Fruit fly (Drosophila melanogaster) whole organism, embryonic: Measurements from ENCODE around the gene Arpc5.

Experiments used
- Abd-B ChIP-seq: fragments of 200-800 bp; sonication (Bioruptor generic); optimal IDR thresholded peaks from 2 replicates; lab custom pipeline; 2018; ENCODE audit warnings: missing biosample characterization, mild to moderate bottlenecking, missing genetic modification characterization, moderate library complexity
- Antp ChIP-seq: fragments of 200-800 bp; sonication (Bioruptor generic); optimal IDR thresholded peaks from 3 replicates; lab custom pipeline; 2016; ENCODE audit warnings: missing biosample characterization, missing genetic modification characterization
- Asciz ChIP-seq: fragments of 200-800 bp; sonication (Bioruptor generic); optimal IDR thresholded peaks from 2 replicates; lab custom pipeline; 2017; ENCODE audit warnings: missing biosample characterization, mild to moderate bottlenecking, missing genetic modification characterization, missing genetic modification reagents
- Awh ChIP-seq: fragments of 200-800 bp; sonication (Bioruptor generic); IDR thresholded peaks from 2 replicates; pipeline ENCODE4, ENCODE4 v1.3.6; 2022; ENCODE audit warnings: missing biosample characterization, missing genetic modification characterization
- Blimp-1 ChIP-seq: fragments of 200-800 bp; sonication (Bioruptor generic); optimal IDR thresholded peaks from 3 replicates; lab custom pipeline; 2018; ENCODE audit warnings: missing biosample characterization, missing genetic modification characterization, mild to moderate bottlenecking, moderate library complexity, missing genetic modification reagents
- CG11247 ChIP-seq: fragments of 200-800 bp; sonication (Bioruptor generic); IDR thresholded peaks from 2 replicates; pipeline ENCODE4 v1.3.6; 2022; ENCODE audit warnings: missing biosample characterization, missing genetic modification characterization
- CG2889 ChIP-seq: fragments of 200-800 bp; sonication (Bioruptor generic); IDR thresholded peaks from 3 replicates; pipeline ENCODE4 v1.3.6; 2022; ENCODE audit warnings: missing biosample characterization, missing genetic modification characterization
- CG30403 ChIP-seq: fragments of 200-800 bp; sonication (Bioruptor generic); optimal IDR thresholded peaks from 3 replicates; lab custom pipeline; 2016; ENCODE audit warnings: missing biosample characterization, missing genetic modification characterization
- CG3065 ChIP-seq: fragments of 200-800 bp; sonication (Bioruptor generic); optimal IDR thresholded peaks from 2 replicates; lab custom pipeline; 2016; ENCODE audit warnings: missing biosample characterization, missing genetic modification characterization
- CG31441 ChIP-seq: fragments of 200-800 bp; sonication (Bioruptor generic); IDR thresholded peaks from 2 replicates; pipeline ENCODE4 v1.3.6; 2022; ENCODE audit warnings: missing biosample characterization, missing genetic modification characterization
- CG3281 ChIP-seq: fragments of 200-800 bp; sonication (Bioruptor generic); optimal IDR thresholded peaks from 3 replicates; lab custom pipeline; 2017; ENCODE audit warnings: missing biosample characterization, mild to moderate bottlenecking, missing genetic modification characterization
- CG4424 ChIP-seq: fragments of 200-800 bp; sonication (Bioruptor generic); optimal IDR thresholded peaks from 3 replicates; lab custom pipeline; 2016; ENCODE audit warnings: missing biosample characterization, missing genetic modification characterization
- CG6654 ChIP-seq: fragments of 200-800 bp; sonication (Bioruptor generic); optimal IDR thresholded peaks from 2 replicates; lab custom pipeline; 2017; ENCODE audit warnings: missing biosample characterization, mild to moderate bottlenecking, missing genetic modification characterization
- CG7357 ChIP-seq: fragments of 200-800 bp; sonication (Bioruptor generic); IDR thresholded peaks from 3 replicates; pipeline ENCODE4 v1.3.6; 2022; ENCODE audit warnings: missing biosample characterization, missing genetic modification characterization
- CG9609 ChIP-seq: fragments of 200-800 bp; sonication (Bioruptor generic); optimal IDR thresholded peaks from 3 replicates; lab custom pipeline; 2016; ENCODE audit warnings: missing biosample characterization, missing genetic modification characterization
- CHES-1-like ChIP-seq: fragments of 200-800 bp; sonication (Bioruptor generic); optimal IDR thresholded peaks from 2 replicates; lab custom pipeline; 2016; ENCODE audit warnings: missing biosample characterization, missing genetic modification characterization
- CkIIα-i1 ChIP-seq: fragments of 200-800 bp; sonication (Bioruptor generic); IDR thresholded peaks from 2 replicates; pipeline ENCODE4 v1.3.6; 2022; ENCODE audit warnings: missing biosample characterization, missing genetic modification characterization
- CoRest ChIP-seq: fragments of 200-800 bp; sonication (Bioruptor generic); optimal IDR thresholded peaks from 3 replicates; lab custom pipeline; 2018; ENCODE audit warnings: missing biosample characterization, mild to moderate bottlenecking, missing genetic modification characterization, moderate library complexity
- Dip2 ChIP-seq: fragments of 200-800 bp; sonication (Bioruptor generic); IDR thresholded peaks from 2 replicates; pipeline ENCODE4 v1.3.6; 2022; ENCODE audit warnings: missing biosample characterization, missing genetic modification characterization
- ERR ChIP-seq: fragments of 200-800 bp; sonication (Bioruptor generic); optimal IDR thresholded peaks from 2 replicates; lab custom pipeline; 2016; ENCODE audit warnings: missing biosample characterization, missing genetic modification characterization
- Fer1 ChIP-seq: fragments of 200-800 bp; sonication (Bioruptor generic); optimal IDR thresholded peaks from 2 replicates; lab custom pipeline; 2017; ENCODE audit warnings: missing biosample characterization, mild to moderate bottlenecking, missing genetic modification characterization
- HmgZ ChIP-seq: fragments of 200-800 bp; sonication (Bioruptor generic); optimal IDR thresholded peaks from 2 replicates; lab custom pipeline; 2018; ENCODE audit warnings: missing biosample characterization, mild to moderate bottlenecking, missing genetic modification characterization
- Hr78 ChIP-seq, 2 experiments: fragments of 200-800 bp in 1 of 2; fragments of >200 bp in 1 of 2; sonication (Bioruptor generic) in 1 of 2; optimal IDR thresholded peaks; 2 replicates each; lab custom pipeline; 2017 to 2019; ENCODE audit warnings: missing biosample characterization in 2 of 2, missing genetic modification characterization in 2 of 2, mild to moderate bottlenecking in 1 of 2, moderate library complexity in 1 of 2
- Lpt ChIP-seq: fragments of >200 bp; optimal IDR thresholded peaks from 2 replicates; lab custom pipeline; 2018; ENCODE audit warnings: missing biosample characterization, missing genetic modification characterization
- NK7.1 ChIP-seq: fragments of 200-800 bp; sonication (Bioruptor generic); optimal IDR thresholded peaks from 3 replicates; lab custom pipeline; 2016; ENCODE audit warnings: missing biosample characterization, missing genetic modification characterization
- Pdp1 ChIP-seq, 2 experiments: fragments of 200-800 bp; sonication (Bioruptor generic); optimal IDR thresholded peaks; 3 replicates each; lab custom pipeline; 2016; ENCODE audit warnings: missing biosample characterization in 2 of 2, missing genetic modification characterization in 2 of 2, mild to moderate bottlenecking in 1 of 2, moderate library complexity in 1 of 2
- Rfx ChIP-seq: fragments of 200-800 bp; sonication (Bioruptor generic); IDR thresholded peaks from 2 replicates; pipeline ENCODE4 v1.3.6; 2022; ENCODE audit warnings: missing biosample characterization, missing genetic modification characterization
- Sry-δ ChIP-seq: fragments of 200-800 bp; sonication (Bioruptor generic); optimal IDR thresholded peaks from 2 replicates; lab custom pipeline; 2016; ENCODE audit warnings: missing biosample characterization, missing genetic modification characterization
- Ssrp ChIP-seq: fragments of 200-800 bp; sonication (Bioruptor generic); optimal IDR thresholded peaks from 2 replicates; lab custom pipeline; 2018; ENCODE audit warnings: missing biosample characterization, mild to moderate bottlenecking, missing genetic modification characterization, moderate library complexity
- Stat92E ChIP-seq, 3 experiments: fragments of >200 bp in 2 of 3; fragments of 200-800 bp in 1 of 3; sonication (Bioruptor generic) in 1 of 3; optimal IDR thresholded peaks; 2 replicates each; lab custom pipeline; 2017 to 2019; ENCODE audit warnings: missing biosample characterization in 3 of 3, missing genetic modification characterization in 3 of 3, mild to moderate bottlenecking in 1 of 3, moderate library complexity in 1 of 3
- abd-A ChIP-seq: fragments of 200-800 bp; sonication (Bioruptor generic); optimal IDR thresholded peaks from 3 replicates; lab custom pipeline; 2019; ENCODE audit warnings: missing biosample characterization, mild to moderate bottlenecking, missing genetic modification characterization, moderate library complexity
- ac ChIP-seq: fragments of 200-800 bp; sonication (Bioruptor generic); optimal IDR thresholded peaks from 3 replicates; lab custom pipeline; 2017; ENCODE audit warnings: missing biosample characterization, mild to moderate bottlenecking, missing genetic modification characterization
- caup ChIP-seq: fragments of 200-800 bp; sonication (Bioruptor generic); optimal IDR thresholded peaks from 3 replicates; lab custom pipeline; 2017; ENCODE audit warnings: missing biosample characterization, mild to moderate bottlenecking, missing genetic modification characterization, moderate library complexity; ENCODE audit not compliant: severe bottlenecking
- crol ChIP-seq: fragments of 200-800 bp; sonication (Bioruptor generic); IDR thresholded peaks from 2 replicates; pipeline ENCODE4 v1.3.6; 2022; ENCODE audit warnings: missing biosample characterization, missing genetic modification characterization
- dysf ChIP-seq: fragments of 200-800 bp; sonication (Bioruptor generic); IDR thresholded peaks from 3 replicates; pipeline ENCODE4 v1.3.6; 2022; ENCODE audit warnings: missing biosample characterization, missing genetic modification characterization
- emc ChIP-seq: fragments of 200-800 bp; sonication (Bioruptor generic); optimal IDR thresholded peaks from 2 replicates; lab custom pipeline; 2016; ENCODE audit warnings: missing biosample characterization, missing genetic modification characterization
- ewg ChIP-seq: fragments of 200-800 bp; sonication (Bioruptor generic); optimal IDR thresholded peaks from 3 replicates; lab custom pipeline; 2017; ENCODE audit warnings: mild to moderate bottlenecking, missing biosample characterization, missing genetic modification reagents, missing genetic modification characterization
- gem ChIP-seq: fragments of 200-800 bp; sonication (Bioruptor generic); optimal IDR thresholded peaks from 2 replicates; lab custom pipeline; 2019; ENCODE audit warnings: missing biosample characterization, mild to moderate bottlenecking, missing genetic modification characterization, moderate library complexity
- gfzf ChIP-seq: fragments of 200-800 bp; sonication (Bioruptor generic); optimal IDR thresholded peaks from 2 replicates; lab custom pipeline; 2016; ENCODE audit warnings: missing biosample characterization, mild to moderate bottlenecking, missing genetic modification characterization, moderate library complexity
- h ChIP-seq: fragments of >200 bp; optimal IDR thresholded peaks from 2 replicates; lab custom pipeline; 2017
- hkb ChIP-seq, 2 experiments: fragments of 200-800 bp in 1 of 2; fragments of >200 bp in 1 of 2; sonication (Bioruptor generic) in 1 of 2; IDR thresholded peaks in 1 of 2; optimal IDR thresholded peaks in 1 of 2; 2 replicates each; pipeline versions ENCODE4 v1.3.6 to Lab custom; 2017 to 2022; ENCODE audit warnings: missing biosample characterization in 1 of 2, missing genetic modification characterization in 1 of 2
- jumu ChIP-seq: fragments of 200-800 bp; sonication (Bioruptor generic); optimal IDR thresholded peaks from 3 replicates; lab custom pipeline; 2016; ENCODE audit warnings: missing biosample characterization, missing genetic modification characterization
- lbe ChIP-seq: fragments of 200-800 bp; sonication (Bioruptor generic); optimal IDR thresholded peaks from 2 replicates; lab custom pipeline; 2016; ENCODE audit warnings: missing biosample characterization, mild to moderate bottlenecking, missing genetic modification characterization
- lilli ChIP-seq: fragments of 200-800 bp; sonication (Bioruptor generic); optimal IDR thresholded peaks from 3 replicates; lab custom pipeline; 2016; ENCODE audit warnings: missing biosample characterization, missing genetic modification characterization
- otp ChIP-seq: fragments of 200-800 bp; sonication (Bioruptor generic); IDR thresholded peaks from 3 replicates; pipeline ENCODE4, ENCODE4 v1.3.6; 2022; ENCODE audit warnings: missing biosample characterization, missing genetic modification characterization
- pum ChIP-seq: fragments of 200-800 bp; sonication (Bioruptor generic); optimal IDR thresholded peaks from 2 replicates; lab custom pipeline; 2016; ENCODE audit warnings: missing biosample characterization, missing genetic modification characterization
- repo ChIP-seq: fragments of 200-800 bp; sonication (Bioruptor generic); optimal IDR thresholded peaks from 2 replicates; lab custom pipeline; 2016; ENCODE audit warnings: missing biosample characterization, missing genetic modification characterization
- seq ChIP-seq: fragments of 200-800 bp; sonication (Bioruptor generic); IDR thresholded peaks from 2 replicates; pipeline ENCODE4 v1.3.6; 2022; ENCODE audit warnings: missing biosample characterization, missing genetic modification characterization
- stc ChIP-seq: fragments of 200-800 bp; sonication (Bioruptor generic); IDR thresholded peaks from 2 replicates; pipeline ENCODE4 v1.3.6; 2022; ENCODE audit warnings: missing biosample characterization, missing genetic modification characterization
- unc-4 ChIP-seq: fragments of 200-800 bp; sonication (Bioruptor generic); IDR thresholded peaks from 2 replicates; pipeline ENCODE4 v1.3.6; 2022; ENCODE audit warnings: missing biosample characterization, missing genetic modification characterization; ENCODE audit not compliant: partially characterized antibody

Gene Arpc5

DNA sequence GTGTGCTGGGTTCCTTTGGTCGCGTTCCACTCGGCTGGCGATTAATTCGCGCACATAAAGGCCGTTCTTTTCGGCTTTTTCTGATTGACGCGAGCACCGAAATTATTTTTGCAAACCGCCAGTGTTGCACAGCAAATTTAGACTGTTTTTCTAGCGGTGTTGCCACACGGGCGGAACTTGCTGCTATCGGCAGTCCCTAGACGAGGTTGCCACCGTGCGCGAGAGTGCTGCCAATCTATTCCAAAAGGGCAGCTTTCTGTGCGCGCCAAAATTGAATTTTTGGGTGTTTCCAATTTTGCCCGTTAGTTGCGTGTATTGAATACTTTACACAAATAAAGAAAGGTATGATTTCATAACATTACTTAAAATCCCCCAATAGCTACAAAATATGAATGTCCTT lies 5.2 kb downstream of the Arpc5 start, which contains the start of gene Drp1 (continued):
- peak; percentile 64 for TF ChIP-seq lilli
- peak; percentile 65 for TF ChIP-seq ERR (GFP tag; lab: Kevin White, UChicago)
- TF ChIP-seq Awh = no peak
- TF ChIP-seq seq = no peak
- no peak for TF ChIP-seq Stat92E (GFP tag; optimal IDR thresholded peaks at IDR 0.05; lab: Kevin White, UChicago)
- peak; percentile 53 for TF ChIP-seq pum (GFP tag; lab: Kevin White, UChicago)
- TF ChIP-seq gem = no peak
- TF ChIP-seq abd-A (tag; lab: Kevin White, UChicago) = no peak
- TF ChIP-seq CG11247 (GFP tag; lab: Robert Waterston, UW) = peak; percentile 74
- no peak for TF ChIP-seq Ssrp
- TF ChIP-seq CG4424 (GFP tag; lab: Kevin White, UChicago) = no peak
- TF ChIP-seq ewg = peak; percentile 12
- peak; percentile 63 for TF ChIP-seq CG9609 (GFP tag; lab: Kevin White, UChicago)
- no peak; the same call in 2 of the 3 replicates for TF ChIP-seq dysf (GFP tag; lab: Robert Waterston, UW)
- TF ChIP-seq unc-4 = peak; percentile 73
- no peak for TF ChIP-seq Lpt (GFP tag; lab: Kevin White, UChicago)
- peak; percentile 55 for TF ChIP-seq caup (GFP tag; lab: Kevin White, UChicago)
- TF ChIP-seq CoRest = peak; percentile 52
- TF ChIP-seq Pdp1 (GFP tag; optimal IDR thresholded peaks at IDR 0.05; lab: Kevin White, UChicago) = peak in 1 of 2 experiments; percentile 41
- no peak for TF ChIP-seq Hr78 (GFP tag; optimal IDR thresholded peaks at IDR 0.05; lab: Kevin White, UChicago)
- peak; percentile 27 for TF ChIP-seq gfzf
- TF ChIP-seq otp (GFP tag; lab: Robert Waterston, UW) = no peak
- TF ChIP-seq Asciz = no peak
- TF ChIP-seq Antp (GFP tag; lab: Kevin White, UChicago) = peak; percentile 61
- no peak for TF ChIP-seq CG3065 (GFP tag; lab: Kevin White, UChicago)
- no peak for TF ChIP-seq lbe (GFP tag; lab: Kevin White, UChicago)
- TF ChIP-seq hkb (optimal IDR thresholded peaks at IDR 0.05; lab: Kevin White, UChicago) = peak; percentile 80
- peak; percentile 31; the same call in 1 of the 2 replicates for TF ChIP-seq hkb (GFP tag; IDR thresholded peaks at IDR 0.05; lab: Robert Waterston, UW)
- TF ChIP-seq CG7357 (GFP tag; lab: Robert Waterston, UW) = no peak
- TF ChIP-seq ac (GFP tag; lab: Kevin White, UChicago) = no peak
- peak; percentile 81 for TF ChIP-seq Rfx (GFP tag; lab: Robert Waterston, UW)
- TF ChIP-seq Blimp-1 (GFP tag; lab: Kevin White, UChicago) = no peak
- TF ChIP-seq CG2889 (GFP tag; lab: Robert Waterston, UW) = no peak
- TF ChIP-seq stc (GFP tag; lab: Robert Waterston, UW) = no peak
- TF ChIP-seq jumu (GFP tag; lab: Kevin White, UChicago) = peak; percentile 75
- no peak for TF ChIP-seq Abd-B (GFP tag; lab: Kevin White, UChicago)
- no peak for TF ChIP-seq h (lab: Kevin White, UChicago)
- peak; percentile 53 for TF ChIP-seq repo
- TF ChIP-seq HmgZ = peak; percentile 69
- TF ChIP-seq Sry-δ (GFP tag; lab: Kevin White, UChicago) = peak; percentile 75
- TF ChIP-seq CG30403 (GFP tag; lab: Kevin White, UChicago) = peak; percentile 53
- no peak for TF ChIP-seq crol
- no peak for TF ChIP-seq CkIIα-i1
- no peak for TF ChIP-seq NK7.1 (GFP tag; lab: Kevin White, UChicago)
- TF ChIP-seq CG31441 (GFP tag; lab: Robert Waterston, UW) = no peak; the same call in 1 of the 2 replicates
- peak; percentile 52 for TF ChIP-seq Fer1 (GFP tag; lab: Kevin White, UChicago)
- TF ChIP-seq CG3281 (GFP tag; lab: Kevin White, UChicago) = peak; percentile 21
- no peak for TF ChIP-seq CG6654 (GFP tag; lab: Kevin White, UChicago)
- no peak for TF ChIP-seq Dip2 (GFP tag; lab: Robert Waterston, UW)
- TF ChIP-seq CHES-1-like (GFP tag; lab: Kevin White, UChicago) = peak; percentile 84
- TF ChIP-seq emc (GFP tag; lab: Kevin White, UChicago) = no peak
